Worm (Caenorhabditis elegans) whole organism, L4 larva: Measurements from ENCODE around the gene C17B7.4.
"Not testable (repeated sequence)": the region's sequence is repeated elsewhere in the genome, so short reads cannot be mapped to it uniquely, and the experiment has no call there.

Experiments
- F26F4.8 ChIP-seq: fragments of 200-800 bp; sonication (Bioruptor generic); conservative IDR thresholded peaks from 2 replicates; pipeline ENCODE4 v1.3.6; 2022; ENCODE audit warnings: missing genetic modification characterization, missing compliant biosample characterization
- F49E8.2 ChIP-seq: sonication (generic microtip); optimal IDR thresholded peaks from 2 replicates; lab custom pipeline; 2016; ENCODE audit warnings: missing compliant biosample characterization, mild to moderate bottlenecking, missing genetic modification characterization, borderline replicate concordance
- R02D3.7 ChIP-seq: fragments of 150-350 bp; sonication (generic microtip); optimal IDR thresholded peaks from 3 replicates; lab custom pipeline; 2014; ENCODE audit warnings: missing biosample characterization, missing genetic modification characterization
- T20F7.1 ChIP-seq: fragments of 200-800 bp; sonication (Bioruptor generic); optimal IDR thresholded peaks from 2 replicates; lab custom pipeline; 2018; ENCODE audit warnings: mild to moderate bottlenecking, missing genetic modification characterization, missing compliant biosample characterization
- T26A8.4 ChIP-seq: fragments of 200-800 bp; sonication (Bioruptor generic); IDR thresholded peaks from 2 replicates; pipeline ENCODE4 v1.3.6; 2022; ENCODE audit warnings: missing genetic modification characterization, missing compliant biosample characterization
- Y105C5A.15 ChIP-seq: fragments of 200-800 bp; sonication (Bioruptor generic); IDR thresholded peaks from 2 replicates; pipeline ENCODE4 v1.3.6; 2022; ENCODE audit warnings: missing genetic modification characterization, missing compliant biosample characterization
- Y48G9A.11 ChIP-seq: fragments of 200-800 bp; sonication (Bioruptor generic); IDR thresholded peaks from 2 replicates; pipeline ENCODE4 v1.3.6; 2022; ENCODE audit warnings: missing genetic modification reagents, missing genetic modification characterization, missing compliant biosample characterization
- ama-1 ChIP-seq: fragments of 150-350 bp; optimal IDR thresholded peaks from 2 replicates; lab custom pipeline; 2014; ENCODE audit warnings: inconsistent platforms, mixed read lengths
- arid-1 ChIP-seq: fragments of 200-800 bp; sonication (Bioruptor generic); conservative IDR thresholded peaks from 2 replicates; pipeline ENCODE4 v1.3.6; 2022; ENCODE audit warnings: missing genetic modification reagents, missing genetic modification characterization, missing compliant biosample characterization
- attf-4 ChIP-seq: sonication (generic microtip); optimal IDR thresholded peaks from 3 replicates; lab custom pipeline; 2017; ENCODE audit warnings: missing biosample characterization, missing genetic modification characterization
- ceh-44 ChIP-seq: fragments of 200-800 bp; sonication (Bioruptor generic); IDR thresholded peaks from 2 replicates; pipeline ENCODE4 v1.3.6; 2022; ENCODE audit warnings: missing genetic modification reagents, missing genetic modification characterization, missing compliant biosample characterization
- ceh-62 ChIP-seq: sonication (generic microtip); optimal IDR thresholded peaks from 2 replicates; lab custom pipeline; 2017; ENCODE audit warnings: missing biosample characterization, missing genetic modification characterization
- ceh-82 ChIP-seq: sonication (generic microtip); optimal IDR thresholded peaks from 2 replicates; lab custom pipeline; 2017; ENCODE audit warnings: missing biosample characterization, missing genetic modification characterization
- ces-1 ChIP-seq: fragments of 150-350 bp; sonication (generic microtip); optimal IDR thresholded peaks from 4 replicates; lab custom pipeline; 2014; ENCODE audit warnings: missing biosample characterization, missing genetic modification reagents, missing genetic modification characterization
- cey-2 ChIP-seq: sonication (generic microtip); optimal IDR thresholded peaks from 3 replicates; lab custom pipeline; 2017; ENCODE audit warnings: missing genetic modification characterization, mild to moderate bottlenecking, missing compliant biosample characterization, antibody characterized with exemption, borderline replicate concordance; ENCODE audit not compliant: insufficient read depth
- ctbp-1 ChIP-seq: fragments of 200-800 bp; sonication (Bioruptor generic); IDR thresholded peaks from 2 replicates; pipeline ENCODE4 v1.3.6; 2022; ENCODE audit warnings: missing genetic modification reagents, missing genetic modification characterization, missing compliant biosample characterization
- daf-16 ChIP-seq, 3 experiments: sonication (generic microtip); optimal IDR thresholded peaks; 2 replicates each; lab custom pipeline; 2016 to 2017; ENCODE audit warnings: missing genetic modification characterization in 3 of 3, missing genetic modification reagents in 3 of 3, mild to moderate bottlenecking in 2 of 3, missing compliant biosample characterization in 2 of 3, missing biosample characterization in 1 of 3, moderate library complexity in 1 of 3
- daf-19 ChIP-seq: fragments of 200-800 bp; sonication (Bioruptor generic); conservative IDR thresholded peaks from 2 replicates; pipeline ENCODE4 v1.3.6; 2022; ENCODE audit warnings: missing genetic modification characterization, missing compliant biosample characterization
- daf-8 ChIP-seq: fragments of 200-800 bp; sonication (Bioruptor generic); IDR thresholded peaks from 2 replicates; pipeline ENCODE4 v1.3.6; 2022; ENCODE audit warnings: missing genetic modification characterization, missing compliant biosample characterization
- dpl-1 ChIP-seq: fragments of 150-350 bp; optimal IDR thresholded peaks from 2 replicates; lab custom pipeline; 2014; ENCODE audit warnings: missing biosample characterization, missing genetic modification reagents, missing genetic modification characterization
- hif-1 ChIP-seq, 2 experiments: sonication (generic microtip); optimal IDR thresholded peaks; 2 replicates each; lab custom pipeline; 2016 to 2017; ENCODE audit warnings: missing compliant biosample characterization in 2 of 2, missing genetic modification characterization in 2 of 2, missing genetic modification reagents in 2 of 2, missing genotype in 2 of 2, mild to moderate bottlenecking in 1 of 2
- hmg-1.1 ChIP-seq: fragments of 200-800 bp; sonication (Bioruptor generic); IDR thresholded peaks from 2 replicates; pipeline ENCODE4 v1.3.6; 2022; ENCODE audit warnings: missing genetic modification reagents, missing genetic modification characterization, missing compliant biosample characterization
- jun-1 ChIP-seq: fragments of 150-350 bp; optimal IDR thresholded peaks from 2 replicates; lab custom pipeline; 2014; ENCODE audit warnings: missing biosample characterization, missing genetic modification reagents, missing genetic modification characterization
- lin-1 ChIP-seq: fragments of 200-800 bp; sonication (Bioruptor generic); IDR thresholded peaks from 2 replicates; pipeline ENCODE4 v1.3.6; 2022; ENCODE audit warnings: missing genetic modification reagents, missing genetic modification characterization, missing compliant biosample characterization
- lin-13 ChIP-seq: fragments of 150-350 bp; optimal IDR thresholded peaks from 2 replicates; lab custom pipeline; 2014; ENCODE audit warnings: missing biosample characterization, missing genetic modification reagents, missing genetic modification characterization
- lin-29 ChIP-seq: fragments of 200-800 bp; sonication (Bioruptor generic); IDR thresholded peaks from 2 replicates; pipeline ENCODE4 v1.3.6; 2022; ENCODE audit warnings: missing genetic modification reagents, missing genetic modification characterization, missing compliant biosample characterization
- lin-38 ChIP-seq: fragments of 200-800 bp; sonication (Bioruptor generic); IDR thresholded peaks from 2 replicates; pipeline ENCODE4 v1.3.6; 2022; ENCODE audit warnings: missing genetic modification reagents, missing genetic modification characterization, missing compliant biosample characterization
- lsy-2 ChIP-seq, 2 experiments: fragments of 150-350 bp in 1 of 2; sonication (generic microtip) in 1 of 2; optimal IDR thresholded peaks; 2 replicates each; lab custom pipeline; 2014 to 2017; ENCODE audit warnings: missing biosample characterization in 2 of 2, missing genetic modification characterization in 2 of 2
- mxl-3 ChIP-seq: fragments of 200-800 bp; sonication (Bioruptor generic); optimal IDR thresholded peaks from 2 replicates; lab custom pipeline; 2018; ENCODE audit warnings: mild to moderate bottlenecking, missing genetic modification characterization, missing compliant biosample characterization
- nhr-11 ChIP-seq: fragments of 150-350 bp; optimal IDR thresholded peaks from 2 replicates; lab custom pipeline; 2014; ENCODE audit warnings: missing biosample characterization, missing genetic modification characterization
- nhr-111 ChIP-seq: fragments of 200-800 bp; sonication (Bioruptor generic); optimal IDR thresholded peaks from 2 replicates; lab custom pipeline; 2018; ENCODE audit warnings: mild to moderate bottlenecking, missing genetic modification characterization, missing compliant biosample characterization
- nhr-25 ChIP-seq: sonication (generic microtip); optimal IDR thresholded peaks from 2 replicates; lab custom pipeline; 2017; ENCODE audit warnings: missing genetic modification characterization, mild to moderate bottlenecking, missing compliant biosample characterization, antibody characterized with exemption, moderate library complexity, borderline replicate concordance; ENCODE audit not compliant: insufficient read depth
- nhr-28 ChIP-seq: fragments of 150-350 bp; optimal IDR thresholded peaks from 2 replicates; lab custom pipeline; 2014; ENCODE audit warnings: missing biosample characterization, missing genetic modification characterization
- nhr-41 ChIP-seq: fragments of 200-800 bp; sonication (Bioruptor generic); IDR thresholded peaks from 2 replicates; pipeline ENCODE4 v1.3.6; 2022; ENCODE audit warnings: missing genetic modification reagents, missing genetic modification characterization, missing compliant biosample characterization
- nhr-6 ChIP-seq: fragments of 150-350 bp; optimal IDR thresholded peaks from 2 replicates; lab custom pipeline; 2014; ENCODE audit warnings: missing biosample characterization, missing genetic modification characterization
- nhr-76 ChIP-seq: fragments of 150-350 bp; optimal IDR thresholded peaks from 2 replicates; lab custom pipeline; 2014; ENCODE audit warnings: missing biosample characterization, missing genetic modification characterization
- nhr-77 ChIP-seq: fragments of 150-350 bp; optimal IDR thresholded peaks from 2 replicates; lab custom pipeline; 2014; ENCODE audit warnings: missing biosample characterization, missing genetic modification characterization
- pha-4 ChIP-seq, 2 experiments: fragments of 150-350 bp in 1 of 2; fragments of 200-800 bp in 1 of 2; sonication (Bioruptor generic) in 1 of 2; IDR thresholded peaks in 1 of 2; optimal IDR thresholded peaks in 1 of 2; 2 replicates each; pipeline versions ENCODE4 v1.3.6 to Lab custom; 2014 to 2022; ENCODE audit warnings: missing genetic modification characterization in 2 of 2, missing genetic modification reagents in 2 of 2, missing biosample characterization in 1 of 2, missing compliant biosample characterization in 1 of 2
- skn-1 ChIP-seq: fragments of 150-350 bp; optimal IDR thresholded peaks from 2 replicates; lab custom pipeline; 2014; ENCODE audit warnings: missing biosample characterization, missing genetic modification characterization
- snpc-4 ChIP-seq: fragments of 150-350 bp; optimal IDR thresholded peaks from 2 replicates; lab custom pipeline; 2014; ENCODE audit warnings: missing biosample characterization, missing genetic modification characterization
- unc-130 ChIP-seq: sonication (generic microtip); optimal IDR thresholded peaks from 2 replicates; lab custom pipeline; 2016; ENCODE audit warnings: missing genetic modification reagents, missing genetic modification characterization, missing compliant biosample characterization
- unc-39 ChIP-seq: sonication (generic microtip); optimal IDR thresholded peaks from 2 replicates; lab custom pipeline; 2017; ENCODE audit warnings: missing biosample characterization, missing genetic modification characterization
- zag-1 ChIP-seq: fragments of 150-350 bp; optimal IDR thresholded peaks from 2 replicates; lab custom pipeline; 2014; ENCODE audit warnings: missing biosample characterization, missing genetic modification characterization
- zip-11 ChIP-seq: fragments of 200-800 bp; sonication (Bioruptor generic); IDR thresholded peaks from 2 replicates; pipeline ENCODE4 v1.3.6; 2022; ENCODE audit warnings: missing genetic modification characterization, missing compliant biosample characterization
- zip-2 ChIP-seq: fragments of 150-350 bp; optimal IDR thresholded peaks from 2 replicates; lab custom pipeline; 2014; ENCODE audit warnings: missing biosample characterization, missing genetic modification characterization

C17B7.4 gene

DNA sequence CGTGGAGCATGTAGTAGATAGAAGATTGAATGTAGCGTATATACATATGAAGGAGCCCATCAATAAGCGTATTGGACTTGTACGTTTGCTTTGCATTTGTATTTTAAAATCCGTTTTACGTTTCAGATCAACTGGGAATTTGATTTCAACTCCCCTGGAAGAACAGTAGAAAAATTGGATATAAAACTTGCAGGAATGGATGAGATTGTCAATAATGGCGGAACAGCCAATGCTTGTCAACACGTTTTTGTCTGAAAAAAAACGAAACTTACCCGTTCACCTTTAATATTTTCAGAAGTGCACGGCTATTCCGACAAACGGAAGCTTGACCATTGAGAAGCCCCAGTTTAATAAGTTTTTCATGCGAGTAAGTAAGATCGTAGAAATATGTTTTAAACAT is 28.7 kb downstream of the C17B7.4 start, which contains the start of gene C04E12.2:
Gene C04E12.2 (plus strand): TSS at position 301 of the 400 bp plus-strand sequence.
- not testable (repeated sequence) for TF ChIP-seq ctbp-1 (GFP tag; lab: Robert Waterston, UW); ceh-82 (tag; lab: Kevin White, UChicago); cey-2 (tag; lab: Kevin White, UChicago)

DNA sequence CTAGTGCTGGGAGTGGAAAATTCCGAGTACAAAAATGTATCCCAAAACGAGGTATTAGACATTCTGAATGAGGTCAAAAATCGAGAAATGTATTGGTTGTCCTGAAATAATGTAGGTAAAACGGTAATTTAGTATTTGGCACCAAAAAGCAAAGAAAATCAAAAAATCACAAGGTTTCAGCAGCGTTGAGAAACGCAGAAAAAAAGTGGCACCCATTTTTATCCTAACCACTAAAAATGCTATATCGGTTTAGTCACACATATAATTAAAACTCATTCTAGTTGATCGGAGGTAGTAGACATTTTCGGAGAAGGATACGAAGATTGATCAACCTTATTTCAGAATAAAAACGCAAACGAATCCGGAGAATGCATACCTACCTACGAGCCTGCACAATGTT is 33.6 kb downstream of the C17B7.4 start, which contains the start of gene srx-121:
Gene srx-121 (minus strand): TSS at position 101 of the 400 bp plus-strand sequence.
- TF ChIP-seq daf-19 (GFP tag; lab: Robert Waterston, UW): no peak
- TF ChIP-seq mxl-3 (GFP tag; lab: Kevin White, UChicago): no peak
- TF ChIP-seq R02D3.7 (tag; lab: Kevin White, UChicago): no peak
- TF ChIP-seq nhr-111: no peak
- TF ChIP-seq, all 104 proteins: peak for 0

DNA sequence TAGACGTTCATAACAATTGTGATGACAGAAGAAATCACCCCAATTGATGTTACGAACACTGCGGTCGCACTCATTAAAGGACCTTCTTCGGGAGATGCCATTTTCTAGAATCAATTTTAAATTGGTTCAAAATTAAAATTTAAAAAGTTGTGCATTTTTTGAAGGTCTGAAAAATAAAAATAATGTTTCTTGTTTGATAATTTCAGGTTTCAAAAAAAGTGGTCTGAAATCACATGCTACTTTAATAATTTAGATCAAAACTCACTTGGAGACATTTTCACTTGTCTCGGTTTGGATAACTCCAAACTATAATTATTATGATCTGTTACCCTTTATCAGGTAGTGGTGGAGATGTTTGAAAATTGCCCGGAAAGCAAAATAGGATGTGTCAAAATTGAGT is 37.9 kb downstream of the C17B7.4 start, which contains the start of gene srbc-2:
Gene srbc-2 (minus strand): TSS at position 101 of the 400 bp plus-strand sequence.
- TF ChIP-seq nhr-77: no peak
- no peak for TF ChIP-seq zip-11 (GFP tag; lab: Robert Waterston, UW)
- no peak for TF ChIP-seq nhr-25 (tag; lab: Kevin White, UChicago)
- TF ChIP-seq daf-16 (GFP tag; optimal IDR thresholded peaks at IDR 0.05; lab: Kevin White, UChicago): no peak
- no peak for TF ChIP-seq daf-16 (tag; optimal IDR thresholded peaks at IDR 0.05; lab: Kevin White, UChicago)
- no peak for TF ChIP-seq ctbp-1 (GFP tag; lab: Robert Waterston, UW)
- no peak for TF ChIP-seq hmg-1.1 (GFP tag; lab: Robert Waterston, UW)
- TF ChIP-seq snpc-4 (tag; lab: Kevin White, UChicago): no peak
- TF ChIP-seq ces-1 (GFP tag; lab: Kevin White, UChicago): no peak
- no peak for TF ChIP-seq lsy-2 (tag; optimal IDR thresholded peaks at IDR 0.05; lab: Kevin White, UChicago)
- no peak for TF ChIP-seq pha-4 (GFP tag; IDR thresholded peaks at IDR 0.05; lab: Robert Waterston, UW)
- TF ChIP-seq pha-4 (tag; optimal IDR thresholded peaks at IDR 0.05; lab: Kevin White, UChicago): no peak
- TF ChIP-seq zip-2 (tag; lab: Kevin White, UChicago): no peak
- no peak for TF ChIP-seq ama-1 (lab: Kevin White, UChicago)
- TF ChIP-seq T20F7.1: no peak
- no peak for TF ChIP-seq arid-1 (GFP tag; lab: Robert Waterston, UW)
- TF ChIP-seq zag-1 (tag; lab: Kevin White, UChicago): no peak

DNA sequence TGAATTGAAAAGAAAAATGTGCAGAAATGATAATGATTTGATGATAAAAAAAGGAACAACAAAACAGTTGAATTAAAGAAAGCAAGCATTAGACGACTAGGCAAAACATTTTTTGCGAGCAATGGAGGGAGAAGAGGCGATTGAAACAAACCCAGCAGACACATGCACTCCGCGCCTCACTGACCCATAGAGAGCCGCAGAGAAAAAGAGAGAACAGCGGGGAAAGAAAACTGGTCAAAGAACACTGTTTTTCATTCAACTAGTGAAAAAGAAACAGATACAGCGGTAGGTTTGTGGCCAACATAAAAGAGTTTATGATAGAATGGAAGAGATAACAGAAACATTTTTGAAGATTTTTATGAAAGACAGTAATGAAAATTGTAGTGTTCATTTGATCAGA is 49.2 kb downstream of the C17B7.4 start:
- TF ChIP-seq lin-29 (GFP tag; lab: Robert Waterston, UW): no peak
- TF ChIP-seq attf-4 (tag; lab: Kevin White, UChicago): no peak
- no peak for TF ChIP-seq pha-4 (GFP tag; IDR thresholded peaks at IDR 0.05; lab: Robert Waterston, UW)
- peak; percentile 40 for TF ChIP-seq pha-4 (tag; optimal IDR thresholded peaks at IDR 0.05; lab: Kevin White, UChicago)
- no peak for TF ChIP-seq Y48G9A.11 (GFP tag; lab: Robert Waterston, UW)
- no peak for TF ChIP-seq F49E8.2 (tag; lab: Kevin White, UChicago)
- no peak for TF ChIP-seq hif-1 (tag; optimal IDR thresholded peaks at IDR 0.05; lab: Kevin White, UChicago)
- TF ChIP-seq nhr-6: no peak
- no peak for TF ChIP-seq lin-38 (GFP tag; lab: Robert Waterston, UW)
- TF ChIP-seq ceh-62 (tag; lab: Kevin White, UChicago): no peak
- no peak for TF ChIP-seq dpl-1 (GFP tag; lab: Kevin White, UChicago)
- TF ChIP-seq Y105C5A.15: no peak
- no peak for TF ChIP-seq ceh-44
- no peak for TF ChIP-seq nhr-41 (GFP tag; lab: Robert Waterston, UW)
- TF ChIP-seq nhr-28: peak; percentile 90
- TF ChIP-seq jun-1 (tag; lab: Kevin White, UChicago): no peak
- TF ChIP-seq unc-39 (tag; lab: Kevin White, UChicago): no peak
- no peak for TF ChIP-seq nhr-11 (tag; lab: Kevin White, UChicago)
- no peak for TF ChIP-seq T26A8.4 (GFP tag; lab: Robert Waterston, UW)
- no peak for TF ChIP-seq unc-130 (GFP tag; lab: Kevin White, UChicago)
- TF ChIP-seq skn-1: no peak
- TF ChIP-seq F26F4.8 (GFP tag; lab: Robert Waterston, UW): no peak
- TF ChIP-seq nhr-76 (tag; lab: Kevin White, UChicago): no peak
- no peak for TF ChIP-seq ceh-82 (tag; lab: Kevin White, UChicago)
- TF ChIP-seq daf-8 (GFP tag; lab: Robert Waterston, UW): no peak
- TF ChIP-seq lin-1 (GFP tag; lab: Robert Waterston, UW): peak; percentile 25; the same call in 1 of the 2 replicates
- TF ChIP-seq lin-13: no peak
- TF ChIP-seq zip-2 (tag; lab: Kevin White, UChicago): no peak
